Fruit fly (Drosophila melanogaster) whole organism, pupa: ENCODE measurements around the gene Gss2.

Experiments
- CG10348 ChIP-seq: fragments of 200-800 bp; sonication (Bioruptor generic); IDR thresholded peaks from 2 replicates; pipeline ENCODE4 v1.3.6; 2022; ENCODE audit warnings: missing biosample characterization, missing genetic modification characterization
- CG12605 ChIP-seq: fragments of 200-800 bp; sonication (Bioruptor generic); IDR thresholded peaks from 2 replicates; pipeline ENCODE4 v1.3.6; 2022; ENCODE audit warnings: missing biosample characterization, missing genetic modification characterization
- CG13204 ChIP-seq: fragments of 200-800 bp; sonication (Bioruptor generic); optimal IDR thresholded peaks from 2 replicates; lab custom pipeline; 2018; ENCODE audit warnings: missing biosample characterization, mild to moderate bottlenecking, missing genetic modification characterization, moderate library complexity
- CG14655 ChIP-seq: fragments of 200-800 bp; sonication (Bioruptor generic); optimal IDR thresholded peaks from 3 replicates; lab custom pipeline; 2017; ENCODE audit warnings: mild to moderate bottlenecking, missing biosample characterization, missing genetic modification reagents, missing genetic modification characterization
- CG15710 ChIP-seq: fragments of 200-800 bp; sonication (Bioruptor generic); optimal IDR thresholded peaks from 2 replicates; lab custom pipeline; 2018; ENCODE audit warnings: missing biosample characterization, mild to moderate bottlenecking, missing genetic modification characterization, moderate library complexity
- CG17806 ChIP-seq: fragments of 200-800 bp; sonication (Bioruptor generic); optimal IDR thresholded peaks from 2 replicates; lab custom pipeline; 2018; ENCODE audit warnings: missing biosample characterization, mild to moderate bottlenecking, missing genetic modification characterization, moderate library complexity
- CG32121 ChIP-seq: fragments of 200-800 bp; sonication (Bioruptor generic); IDR thresholded peaks from 2 replicates; pipeline ENCODE4 v1.3.6; 2022; ENCODE audit warnings: missing biosample characterization, missing genetic modification characterization
- CG4496 ChIP-seq: fragments of 200-800 bp; sonication (Bioruptor generic); IDR thresholded peaks from 3 replicates; pipeline ENCODE4 v1.3.6; 2022; ENCODE audit warnings: missing biosample characterization, missing genetic modification characterization
- CG8159 ChIP-seq: fragments of 200-800 bp; sonication (Bioruptor generic); optimal IDR thresholded peaks from 3 replicates; lab custom pipeline; 2018; ENCODE audit warnings: missing biosample characterization, mild to moderate bottlenecking, missing genetic modification characterization, moderate library complexity
- CG8301 ChIP-seq: fragments of 200-800 bp; sonication (Bioruptor generic); optimal IDR thresholded peaks from 2 replicates; lab custom pipeline; 2018; ENCODE audit warnings: missing biosample characterization, mild to moderate bottlenecking, missing genetic modification characterization
- CG9948 ChIP-seq: fragments of 200-800 bp; sonication (Bioruptor generic); optimal IDR thresholded peaks from 2 replicates; lab custom pipeline; 2018; ENCODE audit warnings: missing biosample characterization, mild to moderate bottlenecking, missing genetic modification characterization, moderate library complexity
- D1 ChIP-seq: fragments of 200-800 bp; sonication (Bioruptor generic); optimal IDR thresholded peaks from 2 replicates; lab custom pipeline; 2018; ENCODE audit warnings: missing biosample characterization, mild to moderate bottlenecking, missing genetic modification characterization, moderate library complexity
- EcR ChIP-seq: fragments of 200-800 bp; sonication (Bioruptor generic); optimal IDR thresholded peaks from 3 replicates; lab custom pipeline; 2019; ENCODE audit warnings: missing biosample characterization, missing genetic modification characterization, mild to moderate bottlenecking, moderate library complexity, missing genetic modification reagents
- Ets98B ChIP-seq: fragments of 200-800 bp; sonication (Bioruptor generic); IDR thresholded peaks from 2 replicates; pipeline ENCODE4 v1.3.6; 2022; ENCODE audit warnings: missing biosample characterization, missing genetic modification characterization
- Pif1A ChIP-seq: fragments of 200-800 bp; sonication (Bioruptor generic); optimal IDR thresholded peaks from 3 replicates; lab custom pipeline; 2016; ENCODE audit warnings: missing biosample characterization, missing genetic modification characterization
- Pif1B ChIP-seq: fragments of 200-800 bp; sonication (Bioruptor generic); optimal IDR thresholded peaks from 3 replicates; lab custom pipeline; 2016; ENCODE audit warnings: missing biosample characterization, missing genetic modification characterization
- Snoo ChIP-seq: fragments of 200-800 bp; sonication (Bioruptor generic); optimal IDR thresholded peaks from 3 replicates; lab custom pipeline; 2017; ENCODE audit warnings: missing biosample characterization, mild to moderate bottlenecking, missing genetic modification characterization, inconsistent platforms
- fd96Ca ChIP-seq: fragments of 200-800 bp; sonication (Bioruptor generic); IDR thresholded peaks from 3 replicates; pipeline ENCODE4 v1.3.6; 2022; ENCODE audit warnings: missing biosample characterization, missing genetic modification characterization
- gl ChIP-seq: fragments of 200-800 bp; sonication (Bioruptor generic); optimal IDR thresholded peaks from 2 replicates; lab custom pipeline; 2018; ENCODE audit warnings: missing biosample characterization, mild to moderate bottlenecking, missing genetic modification characterization
- rn ChIP-seq: fragments of 200-800 bp; sonication (Bioruptor generic); IDR thresholded peaks from 2 replicates; pipeline ENCODE4 v1.3.6; 2022; ENCODE audit warnings: missing biosample characterization, missing genetic modification characterization

Gss2 gene

DNA sequence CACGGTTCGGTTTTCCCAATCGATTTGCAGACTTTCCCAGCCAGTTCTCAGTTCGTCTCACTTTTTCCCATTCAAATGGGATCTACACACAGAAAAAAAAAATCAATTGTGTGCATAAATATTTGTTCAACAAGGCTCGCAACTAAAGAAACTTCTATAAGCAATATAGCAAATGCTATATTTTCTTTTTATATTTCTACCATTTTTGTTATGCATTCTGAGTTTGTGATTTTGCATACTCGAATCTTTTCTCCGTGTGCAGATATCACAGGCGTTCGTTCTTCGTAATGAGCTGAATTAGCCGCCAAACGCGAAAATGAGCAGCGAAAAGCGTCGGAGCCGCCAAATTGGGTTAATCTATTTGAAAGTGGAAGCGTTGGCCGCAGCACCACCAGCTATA, 16.4 kb downstream of the Gss2 start:
- TF ChIP-seq CG15710 (no peak), Pif1B (GFP tag; lab: Kevin White, UChicago) (no peak), EcR (no peak), Ets98B (GFP tag; lab: Robert Waterston, UW) (peak; percentile 56; the same call in 1 of the 2 replicates), fd96Ca (GFP tag; lab: Robert Waterston, UW) (peak; percentile 44; the same call in 1 of the 3 replicates), CG4496 (peak; percentile 58; the same call in 2 of the 3 replicates), CG14655 (GFP tag; lab: Kevin White, UChicago) (peak; percentile 32), CG8301 (peak; percentile 21), rn (GFP tag; lab: Robert Waterston, UW) (no peak), Pif1A (no peak)

DNA sequence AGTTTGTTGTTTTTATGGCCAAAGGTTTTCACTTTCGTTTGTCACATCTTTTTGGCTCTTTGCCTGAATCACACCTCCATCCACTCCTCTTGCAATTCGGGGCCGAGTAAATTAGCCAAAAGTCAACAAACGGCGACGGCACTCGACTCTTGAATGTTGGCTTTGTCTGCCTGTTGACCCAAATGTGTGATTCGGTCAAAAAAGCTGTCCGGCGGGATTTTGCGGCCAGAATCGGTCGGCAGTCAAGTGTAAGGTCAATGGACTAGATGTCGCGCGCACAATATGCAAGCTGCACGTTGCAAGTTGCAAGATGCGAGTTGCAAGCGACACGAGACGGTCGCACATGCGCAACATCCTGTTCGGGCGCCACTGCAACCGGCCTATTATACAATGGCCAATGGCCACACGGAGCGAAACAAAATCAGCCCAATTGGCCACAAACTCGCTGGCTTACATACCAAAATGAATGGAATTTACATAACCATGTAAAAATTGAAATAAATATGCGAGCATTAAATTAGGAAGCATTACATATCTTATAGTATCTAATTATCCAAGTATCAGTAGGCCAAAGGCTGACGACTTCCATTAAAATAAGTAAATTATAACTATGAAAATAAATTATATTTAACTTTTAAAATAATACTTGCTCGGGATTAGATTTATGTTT, 18.2 kb downstream of the Gss2 start:
- TF ChIP-seq CG4496: 0 out of 3 replicates have a peak, but pooled peaks have one; percentile 15
- peak; percentile 18 for TF ChIP-seq CG8159 (tag; lab: Kevin White, UChicago)
- no peak for TF ChIP-seq Pif1A
- TF ChIP-seq CG8301: peak; percentile 39
- TF ChIP-seq EcR: peak; percentile 68
- no peak for TF ChIP-seq rn (GFP tag; lab: Robert Waterston, UW)
- no peak for TF ChIP-seq CG12605 (GFP tag; lab: Robert Waterston, UW)
- no peak for TF ChIP-seq CG9948 (tag; lab: Kevin White, UChicago)
- TF ChIP-seq gl (tag; lab: Kevin White, UChicago): no peak
- no peak for TF ChIP-seq CG13204 (GFP tag; lab: Kevin White, UChicago)
- TF ChIP-seq fd96Ca (GFP tag; lab: Robert Waterston, UW): no peak
- peak; percentile 64 for TF ChIP-seq CG14655 (GFP tag; lab: Kevin White, UChicago)
- TF ChIP-seq CG17806: peak; percentile 2
- no peak for TF ChIP-seq D1
- TF ChIP-seq Pif1B (GFP tag; lab: Kevin White, UChicago): no peak
- TF ChIP-seq Snoo (tag; lab: Kevin White, UChicago): no peak
- no peak for TF ChIP-seq CG15710

DNA sequence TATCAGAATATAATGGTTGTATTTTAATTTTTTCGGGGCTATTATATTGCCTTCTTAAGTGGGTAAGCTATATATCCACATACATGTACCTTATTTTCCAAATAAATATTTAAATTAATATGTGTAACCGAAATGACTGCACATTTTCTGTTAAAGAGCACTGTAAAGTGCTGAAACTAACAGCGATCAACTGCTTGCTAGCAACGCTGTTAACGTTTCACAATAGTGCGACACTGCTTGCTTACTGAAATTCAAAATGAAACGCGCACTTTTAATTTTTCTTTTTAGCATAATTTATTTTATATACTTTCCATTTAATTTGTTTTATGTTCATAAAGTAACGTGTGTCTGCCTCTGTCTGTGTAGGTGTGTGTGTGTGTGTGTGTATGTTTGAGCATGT, 24.5 kb downstream of the Gss2 start:
- TF ChIP-seq EcR (no peak), Pif1B (GFP tag; lab: Kevin White, UChicago) (no peak), CG8159 (tag; lab: Kevin White, UChicago) (no peak), Ets98B (GFP tag; lab: Robert Waterston, UW) (no peak), CG4496 (no peak), CG10348 (GFP tag; lab: Robert Waterston, UW) (no peak), Pif1A (no peak), CG32121 (GFP tag; lab: Robert Waterston, UW) (no peak), CG17806 (no peak), CG9948 (tag; lab: Kevin White, UChicago) (no peak), CG14655 (GFP tag; lab: Kevin White, UChicago) (no peak), CG8301 (no peak)
- TF ChIP-seq, all 21 proteins: peak for 0

DNA sequence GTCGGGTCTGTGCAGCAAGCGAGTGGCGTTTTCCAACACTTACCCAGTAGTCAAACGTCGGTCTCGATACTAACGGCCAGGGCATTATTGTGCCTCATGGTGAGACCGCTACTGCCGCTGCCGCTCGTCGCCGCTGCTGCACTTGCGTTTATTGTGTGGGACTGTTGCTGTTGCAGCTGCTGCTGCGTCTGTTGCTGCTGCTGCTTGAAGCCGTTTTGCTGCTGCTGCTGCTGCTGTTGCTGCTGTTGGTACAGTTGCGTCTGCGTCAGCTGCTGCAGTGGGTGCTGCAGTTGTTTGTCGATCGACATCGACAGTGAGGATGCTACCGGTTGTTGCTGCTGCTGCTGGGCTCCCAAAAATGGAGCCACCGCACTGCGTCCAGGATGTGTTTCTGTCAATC, 41.2 kb downstream of the Gss2 start:
- TF ChIP-seq Snoo (tag; lab: Kevin White, UChicago): no peak
- TF ChIP-seq CG32121 (GFP tag; lab: Robert Waterston, UW): no peak
- no peak for TF ChIP-seq EcR
- TF ChIP-seq Pif1B (GFP tag; lab: Kevin White, UChicago): no peak
- no peak for TF ChIP-seq CG8159 (tag; lab: Kevin White, UChicago)
- no peak for TF ChIP-seq rn (GFP tag; lab: Robert Waterston, UW)
- no peak for TF ChIP-seq gl (tag; lab: Kevin White, UChicago)
- TF ChIP-seq D1: no peak
- no peak for TF ChIP-seq Pif1A
- no peak for TF ChIP-seq Ets98B (GFP tag; lab: Robert Waterston, UW)
